Worm (Caenorhabditis elegans) whole organism, mixed stage, embryonic: ENCODE results near the gene C27A7.9.

Experiments
- elt-1 ChIP-seq: sonication (generic microtip); optimal IDR thresholded peaks from 2 replicates; lab custom pipeline; 2017; ENCODE audit warnings: missing genetic modification characterization, mild to moderate bottlenecking, missing compliant biosample characterization, antibody characterized with exemption, moderate library complexity, borderline replicate concordance; ENCODE audit not compliant: insufficient read depth
- lin-13 ChIP-seq: fragments of 150-350 bp; optimal IDR thresholded peaks from 2 replicates; lab custom pipeline; 2014; ENCODE audit warnings: missing biosample characterization, missing genetic modification characterization
- lsy-2 ChIP-seq: fragments of 150-350 bp; optimal IDR thresholded peaks from 2 replicates; lab custom pipeline; 2014; ENCODE audit warnings: missing biosample characterization, missing genetic modification characterization
- mep-1 ChIP-seq: fragments of 150-350 bp; optimal IDR thresholded peaks from 2 replicates; lab custom pipeline; 2017; ENCODE audit warnings: missing biosample characterization, missing genetic modification reagents, missing genetic modification characterization, inconsistent platforms
- mls-2 ChIP-seq: sonication (generic microtip); optimal IDR thresholded peaks from 2 replicates; lab custom pipeline; 2016; ENCODE audit warnings: mild to moderate bottlenecking, missing genetic modification characterization, moderate library complexity, missing compliant biosample characterization
- nhr-12 ChIP-seq: fragments of 150-350 bp; optimal IDR thresholded peaks from 2 replicates; lab custom pipeline; 2014; ENCODE audit warnings: missing biosample characterization, missing genetic modification characterization
- nhr-2 ChIP-seq: fragments of 150-350 bp; optimal IDR thresholded peaks from 2 replicates; lab custom pipeline; 2014; ENCODE audit warnings: missing biosample characterization, missing genetic modification characterization
- nhr-237 ChIP-seq: fragments of 150-350 bp; optimal IDR thresholded peaks from 2 replicates; lab custom pipeline; 2014; ENCODE audit warnings: missing biosample characterization, missing genetic modification characterization
- nhr-28 ChIP-seq: fragments of 150-350 bp; optimal IDR thresholded peaks from 2 replicates; lab custom pipeline; 2014; ENCODE audit warnings: missing biosample characterization, missing genetic modification characterization
- nhr-76 ChIP-seq: sonication (generic microtip); optimal IDR thresholded peaks from 2 replicates; lab custom pipeline; 2017; ENCODE audit warnings: missing biosample characterization, missing genetic modification characterization
- pha-4 ChIP-seq: fragments of 150-350 bp; optimal IDR thresholded peaks from 2 replicates; lab custom pipeline; 2018; ENCODE audit warnings: missing biosample characterization, missing genetic modification reagents, missing genetic modification characterization
- snpc-4 ChIP-seq: fragments of 150-350 bp; optimal IDR thresholded peaks from 2 replicates; lab custom pipeline; 2014; ENCODE audit warnings: missing biosample characterization, missing genetic modification characterization
- unc-62 ChIP-seq: fragments of 150-350 bp; optimal IDR thresholded peaks from 2 replicates; lab custom pipeline; 2014; ENCODE audit warnings: missing biosample characterization, missing genetic modification reagents, missing genetic modification characterization
- ztf-11 ChIP-seq: fragments of 150-350 bp; optimal IDR thresholded peaks from 2 replicates; lab custom pipeline; 2014; ENCODE audit warnings: missing biosample characterization, missing genetic modification characterization

DNA sequence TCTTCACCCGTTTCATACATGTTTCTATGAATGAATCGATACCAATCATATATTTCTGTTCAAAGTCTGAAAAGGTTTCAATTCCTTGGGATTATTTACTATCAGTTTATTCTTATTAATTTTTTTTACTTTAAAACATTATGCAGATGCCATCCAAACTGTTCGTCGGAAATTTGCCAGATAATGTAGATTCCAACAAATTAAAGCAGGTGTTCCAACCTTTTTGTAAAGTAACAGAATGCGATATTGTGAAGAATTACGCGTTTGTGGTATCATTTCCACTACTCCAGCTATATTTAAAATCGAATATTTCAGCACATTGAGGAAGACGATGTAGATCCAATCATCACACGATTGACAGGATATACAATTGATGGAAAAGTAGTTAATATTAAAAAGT lies 37.7 kb upstream of the C27A7.9 start, which contains the start of gene rnp-1:
- TF ChIP-seq elt-1 = no peak
- no peak for TF ChIP-seq lin-13 (tag; lab: Kevin White, UChicago)
- TF ChIP-seq lsy-2 (tag; lab: Kevin White, UChicago) = no peak
- TF ChIP-seq mep-1 (tag; lab: Kevin White, UChicago) = no peak
- TF ChIP-seq nhr-12 = no peak
- no peak for TF ChIP-seq nhr-28 (tag; lab: Kevin White, UChicago)
- no peak for TF ChIP-seq pha-4 (tag; lab: Kevin White, UChicago)
- TF ChIP-seq ztf-11 = no peak
- no peak for TF ChIP-seq snpc-4 (tag; lab: Kevin White, UChicago)
- no peak for TF ChIP-seq mls-2
- no peak for TF ChIP-seq nhr-76
- no peak for TF ChIP-seq nhr-2 (tag; lab: Kevin White, UChicago)
- TF ChIP-seq unc-62 (GFP tag; lab: Kevin White, UChicago) = no peak
- TF ChIP-seq nhr-237 (tag; lab: Kevin White, UChicago) = no peak
